Worm (Caenorhabditis elegans) whole organism, late embryonic: Measurements from ENCODE around the gene F36D3.4.

Experiments
- ets-4 ChIP-seq: sonication (generic microtip); optimal IDR thresholded peaks from 2 replicates; lab custom pipeline; 2016; ENCODE audit warnings: missing genetic modification characterization, missing compliant biosample characterization
- nfya-1 ChIP-seq: sonication (generic microtip); optimal IDR thresholded peaks from 2 replicates; lab custom pipeline; 2017; ENCODE audit warnings: missing genetic modification characterization, mild to moderate bottlenecking, missing compliant biosample characterization, antibody characterized with exemption, moderate library complexity
- nhr-11 ChIP-seq: fragments of 150-350 bp; optimal IDR thresholded peaks from 2 replicates; lab custom pipeline; 2014; ENCODE audit warnings: missing biosample characterization, missing genetic modification characterization
- pha-4 ChIP-seq: fragments of 150-350 bp; optimal IDR thresholded peaks from 2 replicates; lab custom pipeline; 2018; ENCODE audit warnings: missing biosample characterization, missing genetic modification reagents, missing genetic modification characterization
- rnt-1 ChIP-seq: sonication (generic microtip); optimal IDR thresholded peaks from 2 replicates; lab custom pipeline; 2016; ENCODE audit warnings: missing genetic modification characterization, missing compliant biosample characterization

ce11 chrV:16536701-16537100 lies 19.2 kb upstream of the F36D3.4 start, which contains the start of gene Y32B12B.1:
- TF ChIP-seq nfya-1 (no peak), rnt-1 (tag; lab: Kevin White, UChicago) (no peak), nhr-11 (tag; lab: Kevin White, UChicago) (no peak), ets-4 (tag; lab: Kevin White, UChicago) (no peak), pha-4 (tag; lab: Kevin White, UChicago) (no peak)
